Worm (Caenorhabditis elegans) whole organism, mixed stage, embryonic: Measurements from ENCODE around the gene clec-57.

Source experiments
- blmp-1 ChIP-seq: fragments of 150-350 bp; optimal IDR thresholded peaks from 2 replicates; lab custom pipeline; 2014; ENCODE audit warnings: missing biosample characterization, missing genetic modification characterization
- ceh-39 ChIP-seq: fragments of 150-350 bp; optimal IDR thresholded peaks from 2 replicates; lab custom pipeline; 2014; ENCODE audit warnings: missing biosample characterization, missing genetic modification characterization
- elt-1 ChIP-seq: sonication (generic microtip); optimal IDR thresholded peaks from 2 replicates; lab custom pipeline; 2017; ENCODE audit warnings: missing genetic modification characterization, mild to moderate bottlenecking, missing compliant biosample characterization, antibody characterized with exemption, moderate library complexity, borderline replicate concordance; ENCODE audit not compliant: insufficient read depth
- hlh-1 ChIP-seq: fragments of 150-350 bp; optimal IDR thresholded peaks from 2 replicates; lab custom pipeline; 2014; ENCODE audit warnings: missing biosample characterization, missing genetic modification reagents, missing genetic modification characterization
- lsy-2 ChIP-seq: fragments of 150-350 bp; optimal IDR thresholded peaks from 2 replicates; lab custom pipeline; 2014; ENCODE audit warnings: missing biosample characterization, missing genetic modification characterization
- nhr-237 ChIP-seq: fragments of 150-350 bp; optimal IDR thresholded peaks from 2 replicates; lab custom pipeline; 2014; ENCODE audit warnings: missing biosample characterization, missing genetic modification characterization
- sem-2 ChIP-seq: fragments of 200-800 bp; sonication (Bioruptor generic); optimal IDR thresholded peaks from 2 replicates; lab custom pipeline; 2018; ENCODE audit warnings: mild to moderate bottlenecking, missing genetic modification characterization, missing compliant biosample characterization
- snpc-4 ChIP-seq: fragments of 150-350 bp; optimal IDR thresholded peaks from 2 replicates; lab custom pipeline; 2014; ENCODE audit warnings: missing biosample characterization, missing genetic modification characterization
- sptf-1 ChIP-seq: sonication (generic microtip); optimal IDR thresholded peaks from 2 replicates; lab custom pipeline; 2017; ENCODE audit warnings: mild to moderate bottlenecking, missing genetic modification characterization, moderate library complexity, missing compliant biosample characterization
- tbx-8 ChIP-seq: fragments of 200-800 bp; sonication (Bioruptor generic); optimal IDR thresholded peaks from 2 replicates; lab custom pipeline; 2018; ENCODE audit warnings: mild to moderate bottlenecking, missing genetic modification characterization, moderate library complexity, missing compliant biosample characterization
- unc-62 ChIP-seq: fragments of 150-350 bp; optimal IDR thresholded peaks from 2 replicates; lab custom pipeline; 2014; ENCODE audit warnings: missing biosample characterization, missing genetic modification reagents, missing genetic modification characterization
- ztf-11 ChIP-seq: fragments of 150-350 bp; optimal IDR thresholded peaks from 2 replicates; lab custom pipeline; 2014; ENCODE audit warnings: missing biosample characterization, missing genetic modification characterization

ce11 chrV:14419855-14420254, 49.2 kb upstream of the clec-57 start:
- TF ChIP-seq sem-2 (no peak), snpc-4 (tag; lab: Kevin White, UChicago) (no peak), tbx-8 (no peak), blmp-1 (tag; lab: Kevin White, UChicago) (no peak), ztf-11 (tag; lab: Kevin White, UChicago) (no peak), unc-62 (GFP tag; lab: Kevin White, UChicago) (no peak), elt-1 (tag; lab: Kevin White, UChicago) (no peak), ceh-39 (tag; lab: Kevin White, UChicago) (no peak), lsy-2 (tag; lab: Kevin White, UChicago) (no peak), hlh-1 (no peak), nhr-237 (no peak), sptf-1 (tag; lab: Kevin White, UChicago) (no peak)
